Fruit fly (Drosophila melanogaster): ENCODE measurements around the gene CG10343.

- TF ChIP-seq CG13204 (GFP tag; optimal IDR thresholded peaks at IDR 0.05) (no peak), CG10348 (GFP tag; IDR thresholded peaks at IDR 0.05) (peak; percentile 96), EcR (GFP tag; optimal IDR thresholded peaks at IDR 0.05) (peak; percentile 87), CG14655 (GFP tag; optimal IDR thresholded peaks at IDR 0.05) (peak; percentile 84), gl (tag; optimal IDR thresholded peaks at IDR 0.05) (peak; percentile 14), CG9948 (tag; optimal IDR thresholded peaks at IDR 0.05) (peak; percentile 83), CG8301 (tag; optimal IDR thresholded peaks at IDR 0.05) (peak; percentile 77)
Observed at dm6 chr2L:18708239-18708891, 5.1 kb downstream of the CG10343 start, which contains the start of the genes Faf2 and Grip71.

All from whole organism, pupa.